Worm (Caenorhabditis elegans) whole organism, L2 larva: ENCODE results near the gene T23B5.3.

ENCODE experiments used
- lin-13 ChIP-seq: fragments of 150-350 bp; optimal IDR thresholded peaks from 2 replicates; lab custom pipeline; 2014; ENCODE audit warnings: missing biosample characterization, missing genetic modification reagents, missing genetic modification characterization
- zag-1 ChIP-seq: fragments of 150-350 bp; optimal IDR thresholded peaks from 2 replicates; lab custom pipeline; 2014; ENCODE audit warnings: missing biosample characterization, missing genetic modification characterization

- TF ChIP-seq lin-13 (GFP tag; lab: Kevin White, UChicago) (no peak), zag-1 (no peak)
These were observed 4.1 kb upstream of the T23B5.3 start, which contains the start of gene prmt-9 for ce11 chrIV:12684341-12684740.
